Fruit fly (Drosophila melanogaster) whole organism, embryonic: ENCODE results near the gene CG2964.

Experiments
- Awh ChIP-seq: fragments of 200-800 bp; sonication (Bioruptor generic); IDR thresholded peaks from 2 replicates; pipeline ENCODE4, ENCODE4 v1.3.6; 2022; ENCODE audit warnings: missing biosample characterization, missing genetic modification characterization
- BtbVII ChIP-seq: fragments of 200-800 bp; sonication (Bioruptor generic); optimal IDR thresholded peaks from 3 replicates; lab custom pipeline; 2017; ENCODE audit warnings: missing biosample characterization, mild to moderate bottlenecking, missing genetic modification characterization
- CG10431 ChIP-seq: fragments of 200-800 bp; sonication (Bioruptor generic); optimal IDR thresholded peaks from 3 replicates; lab custom pipeline; 2018; ENCODE audit warnings: missing biosample characterization, mild to moderate bottlenecking, missing genetic modification characterization
- CG11560 ChIP-seq: fragments of 200-800 bp; sonication (Bioruptor generic); IDR thresholded peaks from 3 replicates; pipeline ENCODE4 v1.3.6; 2022; ENCODE audit warnings: missing biosample characterization, missing genetic modification characterization
- CG12104 ChIP-seq: fragments of 200-800 bp; sonication (Bioruptor generic); optimal IDR thresholded peaks from 3 replicates; lab custom pipeline; 2016; ENCODE audit warnings: missing biosample characterization, missing genetic modification characterization
- CG1233 ChIP-seq: fragments of 200-800 bp; sonication (Bioruptor generic); optimal IDR thresholded peaks from 4 replicates; lab custom pipeline; 2018; ENCODE audit warnings: missing biosample characterization, mild to moderate bottlenecking, missing genetic modification characterization
- CG13775 ChIP-seq: fragments of 200-800 bp; sonication (Bioruptor generic); optimal IDR thresholded peaks from 3 replicates; lab custom pipeline; 2017; ENCODE audit warnings: missing biosample characterization, mild to moderate bottlenecking, missing genetic modification characterization
- CG15479 ChIP-seq: fragments of 200-800 bp; sonication (Bioruptor generic); optimal IDR thresholded peaks from 3 replicates; lab custom pipeline; 2019; ENCODE audit warnings: missing biosample characterization, mild to moderate bottlenecking, missing genetic modification characterization, moderate library complexity
- CG16779 ChIP-seq: fragments of 200-800 bp; sonication (Bioruptor generic); IDR thresholded peaks from 2 replicates; pipeline ENCODE4 v1.3.6; 2022; ENCODE audit warnings: missing biosample characterization, missing genetic modification characterization
- CG16813 ChIP-seq: fragments of 200-800 bp; sonication (Bioruptor generic); IDR thresholded peaks from 3 replicates; pipeline ENCODE4 v1.3.6; 2022; ENCODE audit warnings: missing biosample characterization, missing genetic modification characterization; ENCODE audit not compliant: partially characterized antibody
- CG17359 ChIP-seq: fragments of 200-800 bp; sonication (Bioruptor generic); optimal IDR thresholded peaks from 3 replicates; lab custom pipeline; 2018; ENCODE audit warnings: missing biosample characterization, mild to moderate bottlenecking, missing genetic modification characterization, moderate library complexity
- CG17568 ChIP-seq: fragments of 200-800 bp; sonication (Bioruptor generic); optimal IDR thresholded peaks from 2 replicates; lab custom pipeline; 2018; ENCODE audit warnings: missing biosample characterization, mild to moderate bottlenecking, missing genetic modification characterization, moderate library complexity
- CG18764 ChIP-seq: fragments of 200-800 bp; sonication (Bioruptor generic); optimal IDR thresholded peaks from 3 replicates; lab custom pipeline; 2016; ENCODE audit warnings: missing biosample characterization, missing genetic modification characterization
- CG30403 ChIP-seq: fragments of 200-800 bp; sonication (Bioruptor generic); optimal IDR thresholded peaks from 3 replicates; lab custom pipeline; 2016; ENCODE audit warnings: missing biosample characterization, missing genetic modification characterization
- CG31365 ChIP-seq: fragments of 200-800 bp; sonication (Bioruptor generic); optimal IDR thresholded peaks from 2 replicates; lab custom pipeline; 2018; ENCODE audit warnings: missing biosample characterization, mild to moderate bottlenecking, missing genetic modification characterization
- CG3281 ChIP-seq: fragments of 200-800 bp; sonication (Bioruptor generic); optimal IDR thresholded peaks from 3 replicates; lab custom pipeline; 2017; ENCODE audit warnings: missing biosample characterization, mild to moderate bottlenecking, missing genetic modification characterization
- CG33557 ChIP-seq: fragments of 200-800 bp; sonication (Bioruptor generic); optimal IDR thresholded peaks from 2 replicates; lab custom pipeline; 2019; ENCODE audit warnings: missing biosample characterization, mild to moderate bottlenecking, missing genetic modification characterization, moderate library complexity
- CG4328 ChIP-seq: fragments of 200-800 bp; sonication (Bioruptor generic); optimal IDR thresholded peaks from 3 replicates; lab custom pipeline; 2017; ENCODE audit warnings: missing biosample characterization, missing genetic modification reagents, missing genetic modification characterization
- CG4404 ChIP-seq: fragments of 200-800 bp; sonication (Bioruptor generic); IDR thresholded peaks from 2 replicates; pipeline ENCODE4 v1.3.6; 2022; ENCODE audit warnings: missing biosample characterization, missing genetic modification characterization
- CG7963 ChIP-seq: fragments of 200-800 bp; sonication (Bioruptor generic); IDR thresholded peaks from 3 replicates; pipeline ENCODE4 v1.3.6; 2022; ENCODE audit warnings: missing biosample characterization, missing genetic modification characterization; ENCODE audit not compliant: partially characterized antibody
- CG8478 ChIP-seq: fragments of >200 bp; optimal IDR thresholded peaks from 2 replicates; lab custom pipeline; 2018
- CG8924 ChIP-seq: fragments of 200-800 bp; optimal IDR thresholded peaks from 3 replicates; lab custom pipeline; 2019; ENCODE audit warnings: missing biosample characterization, mild to moderate bottlenecking, missing genetic modification characterization, moderate library complexity
- CG9932 ChIP-seq: fragments of 200-800 bp; sonication (Bioruptor generic); IDR thresholded peaks from 2 replicates; pipeline ENCODE4 v1.3.6; 2022; ENCODE audit warnings: missing biosample characterization, missing genetic modification characterization
- Dad ChIP-seq: fragments of 200-800 bp; sonication (Bioruptor generic); optimal IDR thresholded peaks from 3 replicates; lab custom pipeline; 2016; ENCODE audit warnings: missing biosample characterization, missing genetic modification characterization
- Dfd ChIP-seq, 2 experiments: fragments of >200 bp; optimal IDR thresholded peaks; 2 replicates each; lab custom pipeline; 2017; ENCODE audit warnings: missing biosample characterization in 2 of 2, missing genetic modification characterization in 2 of 2
- Drgx ChIP-seq: fragments of 200-800 bp; sonication (Bioruptor generic); IDR thresholded peaks from 2 replicates; pipeline ENCODE4 v1.3.6; 2022; ENCODE audit warnings: missing biosample characterization, missing genetic modification characterization
- Hr3 ChIP-seq: fragments of 200-800 bp; sonication (Bioruptor generic); optimal IDR thresholded peaks from 3 replicates; lab custom pipeline; 2016; ENCODE audit warnings: missing biosample characterization, missing genetic modification characterization
- Hr39 ChIP-seq: fragments of >200 bp; optimal IDR thresholded peaks from 2 replicates; lab custom pipeline; 2017
- Max ChIP-seq: fragments of 200-800 bp; sonication (Bioruptor generic); optimal IDR thresholded peaks from 2 replicates; lab custom pipeline; 2016; ENCODE audit warnings: missing biosample characterization, mild to moderate bottlenecking, missing genetic modification characterization
- Mes4 ChIP-seq: fragments of 200-800 bp; sonication (Bioruptor generic); optimal IDR thresholded peaks from 2 replicates; lab custom pipeline; 2016; ENCODE audit warnings: missing biosample characterization, missing genetic modification characterization
- Sox102F ChIP-seq: fragments of 200-800 bp; sonication (Bioruptor generic); optimal IDR thresholded peaks from 2 replicates; lab custom pipeline; 2018; ENCODE audit warnings: missing biosample characterization, mild to moderate bottlenecking, missing genetic modification characterization, moderate library complexity
- Usf ChIP-seq: fragments of 200-800 bp; sonication (Bioruptor generic); optimal IDR thresholded peaks from 2 replicates; lab custom pipeline; 2017; ENCODE audit warnings: missing genotype, missing biosample characterization, missing genetic modification characterization
- ab ChIP-seq: fragments of 200-800 bp; sonication (Bioruptor generic); optimal IDR thresholded peaks from 2 replicates; lab custom pipeline; 2016; ENCODE audit warnings: missing biosample characterization, missing genetic modification characterization
- bcd ChIP-seq: fragments of 200-800 bp; sonication (Bioruptor generic); optimal IDR thresholded peaks from 2 replicates; lab custom pipeline; 2017; ENCODE audit warnings: missing biosample characterization, mild to moderate bottlenecking, missing genetic modification characterization
- bigmax ChIP-seq: fragments of 200-800 bp; sonication (Bioruptor generic); optimal IDR thresholded peaks from 2 replicates; lab custom pipeline; 2018; ENCODE audit warnings: missing biosample characterization, mild to moderate bottlenecking, missing genetic modification characterization
- bowl ChIP-seq: fragments of 200-800 bp; sonication (Bioruptor generic); IDR thresholded peaks from 2 replicates; pipeline ENCODE4 v1.3.6; 2022; ENCODE audit warnings: missing biosample characterization, missing genetic modification characterization
- cato ChIP-seq: fragments of 200-800 bp; sonication (Bioruptor generic); optimal IDR thresholded peaks from 2 replicates; lab custom pipeline; 2016; ENCODE audit warnings: missing biosample characterization, missing genetic modification characterization, borderline replicate concordance
- dimm ChIP-seq: fragments of 200-800 bp; sonication (Bioruptor generic); IDR thresholded peaks from 2 replicates; pipeline ENCODE4 v1.3.6; 2022; ENCODE audit warnings: missing biosample characterization, missing genetic modification characterization
- fd3F ChIP-seq: fragments of 200-800 bp; sonication (Bioruptor generic); optimal IDR thresholded peaks from 2 replicates; lab custom pipeline; 2018; ENCODE audit warnings: missing biosample characterization, mild to moderate bottlenecking, missing genetic modification characterization, moderate library complexity
- gro ChIP-seq: fragments of 200-800 bp; sonication (Bioruptor generic); optimal IDR thresholded peaks from 2 replicates; lab custom pipeline; 2016; ENCODE audit warnings: missing biosample characterization, missing genetic modification characterization
- hb ChIP-seq: fragments of 200-800 bp; sonication (Bioruptor generic); IDR thresholded peaks from 3 replicates; pipeline ENCODE4 v1.3.6; 2022; ENCODE audit warnings: missing biosample characterization, missing genetic modification characterization; ENCODE audit not compliant: partially characterized antibody
- ken ChIP-seq: fragments of 200-800 bp; sonication (Bioruptor generic); IDR thresholded peaks from 3 replicates; pipeline ENCODE4 v1.3.6; 2022; ENCODE audit warnings: missing biosample characterization, missing genetic modification characterization
- klu ChIP-seq: fragments of 200-800 bp; sonication (Bioruptor generic); IDR thresholded peaks from 2 replicates; pipeline ENCODE4 v1.3.6; 2022; ENCODE audit warnings: missing biosample characterization, missing genetic modification characterization
- lab ChIP-seq: fragments of 200-800 bp; sonication (Bioruptor generic); optimal IDR thresholded peaks from 3 replicates; lab custom pipeline; 2017; ENCODE audit warnings: missing biosample characterization, missing genetic modification characterization, mild to moderate bottlenecking, moderate library complexity, missing genetic modification reagents
- lbe ChIP-seq: fragments of 200-800 bp; sonication (Bioruptor generic); optimal IDR thresholded peaks from 2 replicates; lab custom pipeline; 2016; ENCODE audit warnings: missing biosample characterization, mild to moderate bottlenecking, missing genetic modification characterization
- lov ChIP-seq, 2 experiments: fragments of 200-800 bp in 1 of 2; fragments of >200 bp in 1 of 2; sonication (Bioruptor generic) in 1 of 2; IDR thresholded peaks in 1 of 2; optimal IDR thresholded peaks in 1 of 2; 2 replicates in 1 of 2; 3 replicates in 1 of 2; pipeline versions ENCODE4 v1.3.6 to Lab custom; 2017 to 2022; ENCODE audit warnings: missing biosample characterization in 1 of 2, missing genetic modification characterization in 1 of 2
- nerfin-2 ChIP-seq: fragments of 200-800 bp; sonication (Bioruptor generic); IDR thresholded peaks from 2 replicates; pipeline ENCODE4 v1.3.6; 2022; ENCODE audit warnings: missing biosample characterization, missing genetic modification characterization; ENCODE audit not compliant: partially characterized antibody
- trem ChIP-seq: fragments of 200-800 bp; optimal IDR thresholded peaks from 3 replicates; lab custom pipeline; 2019; ENCODE audit warnings: missing biosample characterization, mild to moderate bottlenecking, missing genetic modification characterization, moderate library complexity
- wor ChIP-seq: fragments of 200-800 bp; sonication (Bioruptor generic); IDR thresholded peaks from 2 replicates; pipeline ENCODE4 v1.3.6; 2022; ENCODE audit warnings: missing biosample characterization, missing genetic modification characterization

The CG2964 gene

DNA sequence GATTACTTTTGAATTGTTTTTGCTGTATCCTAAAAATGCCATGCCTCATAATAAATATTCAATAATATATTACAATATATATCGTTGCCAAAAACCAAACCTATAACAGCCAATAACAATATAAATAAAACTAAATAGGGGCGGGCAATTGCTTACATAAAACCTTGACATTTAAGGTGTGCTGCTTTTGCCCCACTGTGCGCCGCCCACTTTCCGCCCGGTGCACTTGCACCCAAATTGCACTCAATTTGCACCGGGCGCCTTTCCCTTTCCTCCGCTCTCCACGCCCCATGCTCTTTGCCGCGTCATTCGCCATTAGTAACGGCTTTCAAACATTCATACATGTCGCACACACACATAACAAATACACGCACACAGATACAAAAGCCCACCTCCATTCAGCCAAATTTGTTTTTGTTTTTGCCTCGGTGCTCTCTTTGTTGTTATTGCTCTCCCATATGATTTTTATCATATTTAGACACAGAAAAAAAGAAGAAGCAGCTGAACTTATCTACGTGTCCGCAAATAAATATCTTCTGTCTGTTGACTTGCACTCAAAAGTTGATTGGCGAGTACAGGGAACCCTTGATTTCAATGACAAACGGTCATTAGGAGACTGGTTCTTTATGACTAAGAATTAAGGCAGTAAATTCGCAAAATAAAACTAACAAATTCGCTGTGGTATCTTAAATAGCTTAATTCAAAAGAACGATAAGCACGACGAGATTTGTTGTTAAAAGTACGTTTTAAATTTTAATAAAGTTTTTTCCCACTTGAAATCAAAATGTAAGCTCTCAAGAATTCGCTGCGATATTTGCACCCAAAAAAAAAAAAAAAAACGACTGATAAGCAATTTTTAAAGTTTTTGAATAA lies 45.9 kb downstream of the CG2964 start (continued):
- TF ChIP-seq dimm (GFP tag; lab: Robert Waterston, UW) (no peak), ab (GFP tag; lab: Kevin White, UChicago) (no peak), CG8924 (tag; lab: Kevin White, UChicago) (peak; percentile 24), CG11560 (tag; lab: Robert Waterston, UW) (no peak), CG17359 (tag; lab: Kevin White, UChicago) (peak; percentile 39), CG9932 (GFP tag; lab: Robert Waterston, UW) (no peak), Usf (GFP tag; lab: Kevin White, UChicago) (no peak), Dfd (GFP tag; optimal IDR thresholded peaks at IDR 0.05; lab: Kevin White, UChicago) (no peak), Dad (GFP tag; lab: Kevin White, UChicago) (no peak), CG18764 (GFP tag; lab: Kevin White, UChicago) (no peak), CG16813 (GFP tag; lab: Robert Waterston, UW) (no peak), gro (GFP tag; lab: Kevin White, UChicago) (peak; percentile 29), Hr39 (lab: Kevin White, UChicago) (no peak), CG30403 (GFP tag; lab: Kevin White, UChicago) (peak; percentile 6), Drgx (GFP tag; lab: Robert Waterston, UW) (peak; percentile 83), CG3281 (peak; percentile 23), CG8478 (lab: Kevin White, UChicago) (no peak), CG4328 (GFP tag; lab: Kevin White, UChicago) (no peak), BtbVII (no peak), CG13775 (GFP tag; lab: Kevin White, UChicago) (no peak), CG4404 (GFP tag; lab: Robert Waterston, UW) (no peak), CG17568 (GFP tag; lab: Kevin White, UChicago) (no peak), CG31365 (tag; lab: Kevin White, UChicago) (no peak), fd3F (GFP tag; lab: Kevin White, UChicago) (no peak), cato (GFP tag; lab: Kevin White, UChicago) (no peak), bowl (GFP tag; lab: Robert Waterston, UW) (0 out of 2 replicates have a peak, but pooled peaks have one; percentile 37), bcd (no peak), lbe (GFP tag; lab: Kevin White, UChicago) (no peak), Awh (no peak), CG16779 (no peak), wor (GFP tag; lab: Robert Waterston, UW) (no peak), Hr3 (GFP tag; lab: Kevin White, UChicago) (no peak), lov (optimal IDR thresholded peaks at IDR 0.05; lab: Kevin White, UChicago) (no peak), lov (GFP tag; IDR thresholded peaks at IDR 0.05; lab: Robert Waterston, UW) (no peak), CG1233 (GFP tag; lab: Kevin White, UChicago) (no peak), Max (no peak), trem (tag; lab: Kevin White, UChicago) (no peak), nerfin-2 (GFP tag; lab: Robert Waterston, UW) (no peak), CG15479 (peak; percentile 74), CG12104 (GFP tag; lab: Kevin White, UChicago) (no peak), hb (GFP tag; lab: Robert Waterston, UW) (no peak), CG33557 (no peak), klu (GFP tag; lab: Robert Waterston, UW) (no peak), Sox102F (peak; percentile 43), Mes4 (no peak), CG7963 (no peak), lab (GFP tag; lab: Kevin White, UChicago) (peak; percentile 60), ken (GFP tag; lab: Robert Waterston, UW) (peak; percentile 58; the same call in 1 of the 3 replicates), bigmax (GFP tag; lab: Kevin White, UChicago) (no peak), CG10431 (GFP tag; lab: Kevin White, UChicago) (no peak)
